Fruit fly (Drosophila melanogaster) whole organism, embryonic: ENCODE data around the gene CG17154.
A peak's percentile ranks its signal among the peaks of the same experiment; 100 is the strongest.

ENCODE experiments used
- ATbp ChIP-seq: fragments of 200-800 bp; sonication (Bioruptor generic); optimal IDR thresholded peaks from 2 replicates; lab custom pipeline; 2017; ENCODE audit warnings: missing biosample characterization, mild to moderate bottlenecking, missing genetic modification characterization, missing genetic modification reagents
- B-H2 ChIP-seq: fragments of 200-800 bp; sonication (Bioruptor generic); optimal IDR thresholded peaks from 2 replicates; lab custom pipeline; 2018; ENCODE audit warnings: missing biosample characterization, mild to moderate bottlenecking, missing genetic modification characterization
- CG1024 ChIP-seq: fragments of 200-800 bp; sonication (Bioruptor generic); IDR thresholded peaks from 2 replicates; pipeline ENCODE4 v1.3.6; 2022; ENCODE audit warnings: missing biosample characterization, missing genetic modification characterization
- CG10654 ChIP-seq: fragments of 200-800 bp; sonication (Bioruptor generic); optimal IDR thresholded peaks from 2 replicates; lab custom pipeline; 2016; ENCODE audit warnings: missing biosample characterization, missing genetic modification characterization
- CG10979 ChIP-seq: fragments of 200-800 bp; sonication (Bioruptor generic); optimal IDR thresholded peaks from 2 replicates; lab custom pipeline; 2018; ENCODE audit warnings: missing biosample characterization, mild to moderate bottlenecking, missing genetic modification characterization, moderate library complexity
- CG12219 ChIP-seq: fragments of 200-800 bp; sonication (Bioruptor generic); optimal IDR thresholded peaks from 3 replicates; lab custom pipeline; 2018; ENCODE audit warnings: missing biosample characterization, mild to moderate bottlenecking, missing genetic modification characterization
- CG12391 ChIP-seq: fragments of 200-800 bp; sonication (Bioruptor generic); optimal IDR thresholded peaks from 3 replicates; lab custom pipeline; 2018; ENCODE audit warnings: missing biosample characterization, mild to moderate bottlenecking, missing genetic modification characterization, moderate library complexity
- CG12769 ChIP-seq: fragments of 200-800 bp; sonication (Bioruptor generic); optimal IDR thresholded peaks from 2 replicates; lab custom pipeline; 2019; ENCODE audit warnings: missing biosample characterization, mild to moderate bottlenecking, missing genetic modification characterization, moderate library complexity
- CG15601 ChIP-seq: fragments of 200-800 bp; sonication (Bioruptor generic); optimal IDR thresholded peaks from 3 replicates; lab custom pipeline; 2019; ENCODE audit warnings: missing biosample characterization, mild to moderate bottlenecking, missing genetic modification characterization, moderate library complexity
- CG1602 ChIP-seq: fragments of 200-800 bp; sonication (Bioruptor generic); optimal IDR thresholded peaks from 3 replicates; lab custom pipeline; 2016; ENCODE audit warnings: missing biosample characterization, missing genetic modification characterization
- CG1647 ChIP-seq: fragments of 200-800 bp; sonication (Bioruptor generic); optimal IDR thresholded peaks from 3 replicates; lab custom pipeline; 2016; ENCODE audit warnings: missing biosample characterization, missing genetic modification characterization
- CG17385 ChIP-seq: fragments of 200-800 bp; sonication (Bioruptor generic); optimal IDR thresholded peaks from 3 replicates; lab custom pipeline; 2018; ENCODE audit warnings: missing biosample characterization, mild to moderate bottlenecking, missing genetic modification characterization
- CG18476 ChIP-seq: fragments of 200-800 bp; sonication (Bioruptor generic); optimal IDR thresholded peaks from 2 replicates; lab custom pipeline; 2016; ENCODE audit warnings: missing biosample characterization, mild to moderate bottlenecking, missing genetic modification characterization
- CG2875 ChIP-seq: fragments of 200-800 bp; sonication (Bioruptor generic); optimal IDR thresholded peaks from 2 replicates; lab custom pipeline; 2017; ENCODE audit warnings: missing biosample characterization, mild to moderate bottlenecking, missing genetic modification characterization, missing genetic modification reagents
- CG30403 ChIP-seq: fragments of 200-800 bp; sonication (Bioruptor generic); optimal IDR thresholded peaks from 3 replicates; lab custom pipeline; 2016; ENCODE audit warnings: missing biosample characterization, missing genetic modification characterization
- CG33557 ChIP-seq: fragments of 200-800 bp; sonication (Bioruptor generic); optimal IDR thresholded peaks from 2 replicates; lab custom pipeline; 2019; ENCODE audit warnings: missing biosample characterization, mild to moderate bottlenecking, missing genetic modification characterization, moderate library complexity
- CG3838 ChIP-seq: fragments of 200-800 bp; sonication (Bioruptor generic); optimal IDR thresholded peaks from 3 replicates; lab custom pipeline; 2016; ENCODE audit warnings: missing biosample characterization, missing genetic modification characterization
- CG4360 ChIP-seq: fragments of 200-800 bp; sonication (Bioruptor generic); IDR thresholded peaks from 2 replicates; pipeline ENCODE4 v1.3.6; 2022; ENCODE audit warnings: missing biosample characterization, missing genetic modification characterization
- CG8281 ChIP-seq: fragments of 200-800 bp; sonication (Bioruptor generic); optimal IDR thresholded peaks from 2 replicates; lab custom pipeline; 2018; ENCODE audit warnings: missing biosample characterization, mild to moderate bottlenecking, missing genetic modification characterization, moderate library complexity
- CkIIα-i1 ChIP-seq: fragments of 200-800 bp; sonication (Bioruptor generic); IDR thresholded peaks from 2 replicates; pipeline ENCODE4 v1.3.6; 2022; ENCODE audit warnings: missing biosample characterization, missing genetic modification characterization
- Dad ChIP-seq: fragments of 200-800 bp; sonication (Bioruptor generic); optimal IDR thresholded peaks from 3 replicates; lab custom pipeline; 2016; ENCODE audit warnings: missing biosample characterization, missing genetic modification characterization
- Dbx ChIP-seq: fragments of 200-800 bp; sonication (Bioruptor generic); IDR thresholded peaks from 3 replicates; pipeline ENCODE4 v1.3.6; 2022; ENCODE audit warnings: missing biosample characterization, missing genetic modification characterization
- H15 ChIP-seq: fragments of 200-800 bp; sonication (Bioruptor generic); IDR thresholded peaks from 3 replicates; pipeline ENCODE4 v1.3.6; 2022; ENCODE audit warnings: missing biosample characterization, missing genetic modification characterization
- HHEX ChIP-seq: fragments of 200-800 bp; sonication (Bioruptor generic); optimal IDR thresholded peaks from 3 replicates; lab custom pipeline; 2017; ENCODE audit warnings: missing biosample characterization, mild to moderate bottlenecking, missing genetic modification characterization, missing genetic modification reagents
- Hey ChIP-seq: fragments of 200-800 bp; sonication (Bioruptor generic); optimal IDR thresholded peaks from 3 replicates; lab custom pipeline; 2018; ENCODE audit warnings: missing biosample characterization, mild to moderate bottlenecking, missing genetic modification characterization
- Hr3 ChIP-seq: fragments of 200-800 bp; sonication (Bioruptor generic); optimal IDR thresholded peaks from 3 replicates; lab custom pipeline; 2016; ENCODE audit warnings: missing biosample characterization, missing genetic modification characterization
- Myb ChIP-seq: fragments of 200-800 bp; sonication (Bioruptor generic); optimal IDR thresholded peaks from 2 replicates; lab custom pipeline; 2016; ENCODE audit warnings: missing biosample characterization, missing genetic modification characterization
- NC2β ChIP-seq: fragments of 200-800 bp; sonication (Bioruptor generic); optimal IDR thresholded peaks from 2 replicates; lab custom pipeline; 2016; ENCODE audit warnings: missing biosample characterization, missing genetic modification characterization
- NFAT ChIP-seq: fragments of 200-800 bp; sonication (Bioruptor generic); IDR thresholded peaks from 2 replicates; pipeline ENCODE4 v1.3.6; 2022; ENCODE audit warnings: missing biosample characterization, missing genetic modification characterization
- NK7.1 ChIP-seq: fragments of 200-800 bp; sonication (Bioruptor generic); optimal IDR thresholded peaks from 3 replicates; lab custom pipeline; 2016; ENCODE audit warnings: missing biosample characterization, missing genetic modification characterization
- Oaz ChIP-seq: fragments of 200-800 bp; sonication (Bioruptor generic); IDR thresholded peaks from 2 replicates; pipeline ENCODE4 v1.3.6; 2022; ENCODE audit warnings: missing biosample characterization, missing genetic modification characterization
- Oli ChIP-seq: fragments of 200-800 bp; sonication (Bioruptor generic); optimal IDR thresholded peaks from 2 replicates; lab custom pipeline; 2018; ENCODE audit warnings: missing biosample characterization, mild to moderate bottlenecking, missing genetic modification characterization, moderate library complexity
- Ptx1 ChIP-seq: fragments of 200-800 bp; sonication (Bioruptor generic); IDR thresholded peaks from 2 replicates; pipeline ENCODE4 v1.3.6; 2022; ENCODE audit warnings: missing biosample characterization, missing genetic modification characterization
- Ravus ChIP-seq: fragments of 200-800 bp; sonication (Bioruptor generic); IDR thresholded peaks from 2 replicates; pipeline ENCODE4 v1.3.6; 2022; ENCODE audit warnings: missing biosample characterization, missing genetic modification characterization
- Xbp1 ChIP-seq: fragments of 200-800 bp; sonication (Bioruptor generic); optimal IDR thresholded peaks from 3 replicates; lab custom pipeline; 2016; ENCODE audit warnings: missing biosample characterization, mild to moderate bottlenecking, missing genetic modification characterization
- ac ChIP-seq: fragments of 200-800 bp; sonication (Bioruptor generic); optimal IDR thresholded peaks from 3 replicates; lab custom pipeline; 2017; ENCODE audit warnings: missing biosample characterization, mild to moderate bottlenecking, missing genetic modification characterization
- eyg ChIP-seq: fragments of 200-800 bp; sonication (Bioruptor generic); optimal IDR thresholded peaks from 3 replicates; lab custom pipeline; 2016; ENCODE audit warnings: missing biosample characterization, missing genetic modification characterization
- grn ChIP-seq: fragments of 200-800 bp; sonication (Bioruptor generic); optimal IDR thresholded peaks from 3 replicates; lab custom pipeline; 2017; ENCODE audit warnings: missing biosample characterization, missing genetic modification characterization
- gro ChIP-seq: fragments of 200-800 bp; sonication (Bioruptor generic); optimal IDR thresholded peaks from 2 replicates; lab custom pipeline; 2016; ENCODE audit warnings: missing biosample characterization, missing genetic modification characterization
- jigr1 ChIP-seq: fragments of 200-800 bp; sonication (Bioruptor generic); IDR thresholded peaks from 3 replicates; pipeline ENCODE4 v1.3.6; 2022; ENCODE audit warnings: missing biosample characterization, missing genetic modification characterization
- kni ChIP-seq: fragments of 200-800 bp; sonication (Bioruptor generic); optimal IDR thresholded peaks from 3 replicates; lab custom pipeline; 2017; ENCODE audit warnings: mild to moderate bottlenecking, missing biosample characterization, missing genetic modification reagents, missing genetic modification characterization
- nom ChIP-seq: fragments of 200-800 bp; sonication (Bioruptor generic); optimal IDR thresholded peaks from 2 replicates; lab custom pipeline; 2017; ENCODE audit warnings: missing biosample characterization, missing genetic modification characterization, mild to moderate bottlenecking, moderate library complexity, missing genetic modification reagents
- p53 ChIP-seq: fragments of 200-800 bp; sonication (Bioruptor generic); optimal IDR thresholded peaks from 2 replicates; lab custom pipeline; 2016; ENCODE audit warnings: missing biosample characterization, missing genetic modification characterization
- schlank ChIP-seq: fragments of 200-800 bp; sonication (Bioruptor generic); optimal IDR thresholded peaks from 2 replicates; lab custom pipeline; 2018; ENCODE audit warnings: missing biosample characterization, mild to moderate bottlenecking, missing genetic modification characterization
- sob ChIP-seq: fragments of 200-800 bp; sonication (Bioruptor generic); IDR thresholded peaks from 2 replicates; pipeline ENCODE4 v1.3.6; 2022; ENCODE audit warnings: missing biosample characterization, missing genetic modification characterization
- tin ChIP-seq: fragments of 200-800 bp; sonication (Bioruptor generic); optimal IDR thresholded peaks from 3 replicates; lab custom pipeline; 2016; ENCODE audit warnings: missing biosample characterization, missing genetic modification characterization
- trem ChIP-seq: fragments of 200-800 bp; optimal IDR thresholded peaks from 3 replicates; lab custom pipeline; 2019; ENCODE audit warnings: missing biosample characterization, mild to moderate bottlenecking, missing genetic modification characterization, moderate library complexity
- ttk ChIP-seq: fragments of 200-800 bp; sonication (Bioruptor generic); IDR thresholded peaks from 2 replicates; pipeline ENCODE4 v2.1.2; 2022; ENCODE audit warnings: missing biosample characterization, missing genetic modification characterization
- zen2 ChIP-seq: fragments of 200-800 bp; sonication (Bioruptor generic); IDR thresholded peaks from 3 replicates; pipeline ENCODE4 v1.3.6; 2022; ENCODE audit warnings: missing biosample characterization, missing genetic modification characterization; ENCODE audit not compliant: partially characterized antibody

CG17154 gene

DNA sequence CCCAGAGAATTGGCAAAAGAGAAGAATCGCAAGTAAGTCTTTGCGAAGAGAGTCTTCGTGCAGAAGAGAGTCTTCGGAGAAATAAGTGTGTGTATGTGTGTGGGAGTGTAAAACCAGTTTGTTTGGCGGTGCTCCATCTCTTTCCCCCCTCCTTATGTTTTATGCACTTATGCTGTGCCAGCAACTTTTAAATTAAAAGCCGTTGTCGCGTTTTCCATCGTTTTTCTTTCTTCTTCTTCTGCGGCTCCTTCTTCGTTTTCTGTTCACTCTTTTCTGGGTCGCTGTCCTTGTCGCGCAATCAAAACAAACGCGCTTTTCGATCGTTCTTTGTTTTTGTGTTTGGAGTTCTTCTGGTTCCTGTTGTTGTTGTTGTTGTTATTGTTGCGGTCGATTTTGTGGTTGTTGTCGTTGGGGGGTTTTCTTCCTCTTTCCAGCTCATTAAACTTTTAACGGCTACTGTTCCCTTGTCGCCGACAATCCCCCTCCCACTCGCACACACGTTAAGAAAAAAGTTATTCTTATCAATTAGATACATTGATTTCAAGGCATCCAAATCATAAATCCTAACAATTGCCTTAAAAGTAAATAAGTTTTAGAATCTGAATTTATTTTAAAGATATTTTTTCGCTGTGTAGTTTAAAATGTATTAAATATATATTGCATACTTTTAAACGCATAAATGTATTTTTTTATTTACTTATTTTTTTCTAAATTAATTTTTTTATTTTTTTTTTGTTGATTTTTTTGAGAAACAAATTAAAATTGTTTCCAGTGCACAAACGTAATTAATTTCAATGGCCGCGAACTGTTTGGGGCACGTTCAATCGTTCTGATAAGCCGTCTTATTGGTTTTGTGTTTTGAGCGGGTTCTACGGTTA, 22.9 kb downstream of the CG17154 start (continued):
- peak; percentile 5 for TF ChIP-seq CG1647 (GFP tag; lab: Kevin White, UChicago)
- peak; percentile 64 for TF ChIP-seq CG2875 (GFP tag; lab: Kevin White, UChicago)
- TF ChIP-seq CG1024: no peak
- peak; percentile 91 for TF ChIP-seq trem (tag; lab: Kevin White, UChicago)
- peak; percentile 65 for TF ChIP-seq ttk (GFP tag; lab: Robert Waterston, UW)
- peak; percentile 23 for TF ChIP-seq nom (GFP tag; lab: Kevin White, UChicago)
- TF ChIP-seq NC2β: no peak
- TF ChIP-seq CG12769 (tag; lab: Kevin White, UChicago): no peak
- TF ChIP-seq CG15601 (tag; lab: Kevin White, UChicago): peak; percentile 95
- TF ChIP-seq Hey (tag; lab: Kevin White, UChicago): no peak
- no peak for TF ChIP-seq ac (GFP tag; lab: Kevin White, UChicago)
- TF ChIP-seq ATbp: peak; percentile 47
- TF ChIP-seq grn (GFP tag; lab: Kevin White, UChicago): peak; percentile 64
- peak; percentile 57 for TF ChIP-seq tin (GFP tag; lab: Kevin White, UChicago)
- TF ChIP-seq CG10654 (GFP tag; lab: Kevin White, UChicago): peak; percentile 60
- TF ChIP-seq Hr3 (GFP tag; lab: Kevin White, UChicago): peak; percentile 81
- TF ChIP-seq gro (GFP tag; lab: Kevin White, UChicago): no peak
- peak; percentile 76 for TF ChIP-seq Xbp1
- TF ChIP-seq CG1602: peak; percentile 79
- TF ChIP-seq CG3838 (GFP tag; lab: Kevin White, UChicago): peak; percentile 39
- no peak for TF ChIP-seq NK7.1 (GFP tag; lab: Kevin White, UChicago)
- peak; percentile 52 for TF ChIP-seq sob (GFP tag; lab: Robert Waterston, UW)
- TF ChIP-seq Myb (GFP tag; lab: Kevin White, UChicago): no peak
- TF ChIP-seq Oaz (GFP tag; lab: Robert Waterston, UW): no peak
- TF ChIP-seq Dad: no peak
- TF ChIP-seq zen2 (GFP tag; lab: Robert Waterston, UW): no peak
- peak; percentile 87 for TF ChIP-seq Oli (tag; lab: Kevin White, UChicago)
- TF ChIP-seq kni (GFP tag; lab: Kevin White, UChicago): peak; percentile 87
- TF ChIP-seq CG10979: peak; percentile 95
- peak; percentile 95 for TF ChIP-seq CG12391
- 0 out of 3 replicates have a peak, but pooled peaks have one; percentile 16 for TF ChIP-seq Dbx (GFP tag; lab: Robert Waterston, UW)
- TF ChIP-seq jigr1: no peak; the same call in 2 of the 3 replicates
- no peak for TF ChIP-seq NFAT (GFP tag; lab: Robert Waterston, UW)
- no peak for TF ChIP-seq eyg (GFP tag; lab: Kevin White, UChicago)
- TF ChIP-seq CG33557: peak; percentile 96
- peak; percentile 80 for TF ChIP-seq Ptx1
- no peak for TF ChIP-seq B-H2 (GFP tag; lab: Kevin White, UChicago)
- TF ChIP-seq CG8281 (tag; lab: Kevin White, UChicago): peak; percentile 71
- TF ChIP-seq CG18476 (GFP tag; lab: Kevin White, UChicago): peak; percentile 23
- peak; percentile 73 for TF ChIP-seq HHEX (GFP tag; lab: Kevin White, UChicago)
- TF ChIP-seq H15: 0 out of 3 replicates have a peak, but pooled peaks have one; percentile 46
- TF ChIP-seq CG4360 (GFP tag; lab: Robert Waterston, UW): peak; percentile 91
- TF ChIP-seq CkIIα-i1 (GFP tag; lab: Robert Waterston, UW): no peak
- no peak for TF ChIP-seq p53
- no peak for TF ChIP-seq CG12219 (GFP tag; lab: Kevin White, UChicago)
- TF ChIP-seq CG30403: peak; percentile 62
- TF ChIP-seq schlank: no peak
- TF ChIP-seq CG17385 (GFP tag; lab: Kevin White, UChicago): peak; percentile 85
- no peak; the same call in 1 of the 2 replicates for TF ChIP-seq Ravus
